Fruit fly (Drosophila melanogaster) whole organism, prepupa: ENCODE results near the gene Sfp24F.

ENCODE experiments used
- Blimp-1 ChIP-seq: fragments of 200-800 bp; sonication (Bioruptor generic); optimal IDR thresholded peaks from 3 replicates; lab custom pipeline; 2017; ENCODE audit warnings: missing biosample characterization, missing genetic modification characterization, mild to moderate bottlenecking, moderate library complexity, missing genetic modification reagents
- CG10631 ChIP-seq: fragments of 200-800 bp; sonication (Bioruptor generic); optimal IDR thresholded peaks from 2 replicates; lab custom pipeline; 2016; ENCODE audit warnings: missing biosample characterization, missing genetic modification characterization
- CG11294 ChIP-seq: fragments of 200-800 bp; sonication (Bioruptor generic); IDR thresholded peaks from 2 replicates; pipeline ENCODE4 v1.3.6; 2022; ENCODE audit warnings: missing biosample characterization, missing genetic modification characterization
- CG1621 ChIP-seq: fragments of 200-800 bp; sonication (Bioruptor generic); optimal IDR thresholded peaks from 3 replicates; lab custom pipeline; 2018; ENCODE audit warnings: missing biosample characterization, mild to moderate bottlenecking, missing genetic modification characterization
- CG16779 ChIP-seq: fragments of 200-800 bp; sonication (Bioruptor generic); optimal IDR thresholded peaks from 3 replicates; lab custom pipeline; 2017; ENCODE audit warnings: missing biosample characterization, mild to moderate bottlenecking, missing genetic modification characterization
- CG31627 ChIP-seq: fragments of 200-800 bp; sonication (Bioruptor generic); optimal IDR thresholded peaks from 3 replicates; lab custom pipeline; 2016; ENCODE audit warnings: missing biosample characterization, missing genetic modification characterization
- CG32006 ChIP-seq: fragments of 200-800 bp; sonication (Bioruptor generic); optimal IDR thresholded peaks from 3 replicates; lab custom pipeline; 2017; ENCODE audit warnings: missing biosample characterization, mild to moderate bottlenecking, missing genetic modification characterization
- CG34406 ChIP-seq: fragments of 200-800 bp; sonication (Bioruptor generic); optimal IDR thresholded peaks from 3 replicates; lab custom pipeline; 2016; ENCODE audit warnings: missing biosample characterization, missing genetic modification characterization
- CG3919 ChIP-seq: fragments of 200-800 bp; sonication (Bioruptor generic); optimal IDR thresholded peaks from 3 replicates; lab custom pipeline; 2016; ENCODE audit warnings: missing biosample characterization, missing genetic modification characterization
- CG6163 ChIP-seq: fragments of 200-800 bp; sonication (Bioruptor generic); IDR thresholded peaks from 3 replicates; pipeline ENCODE4 v1.3.6; 2022; ENCODE audit warnings: missing biosample characterization, missing genetic modification characterization
- CG6792 ChIP-seq: fragments of 200-800 bp; sonication (Bioruptor generic); optimal IDR thresholded peaks from 3 replicates; lab custom pipeline; 2016; ENCODE audit warnings: missing biosample characterization, missing genetic modification characterization
- CG6808 ChIP-seq: fragments of 200-800 bp; sonication (Bioruptor generic); optimal IDR thresholded peaks from 3 replicates; lab custom pipeline; 2017; ENCODE audit warnings: missing biosample characterization, missing genetic modification characterization, mild to moderate bottlenecking, moderate library complexity, missing genetic modification reagents
- CG7368 ChIP-seq: fragments of 200-800 bp; sonication (Bioruptor generic); optimal IDR thresholded peaks from 3 replicates; lab custom pipeline; 2016; ENCODE audit warnings: missing biosample characterization, missing genetic modification characterization
- Eip78C ChIP-seq: fragments of 200-800 bp; sonication (Bioruptor generic); peaks from one replicate; lab custom pipeline; 2016; ENCODE audit warnings: missing biosample characterization, missing genetic modification characterization
- Eip93F ChIP-seq: fragments of 200-800 bp; sonication (Bioruptor generic); optimal IDR thresholded peaks from 2 replicates; lab custom pipeline; 2016; ENCODE audit warnings: missing biosample characterization, mild to moderate bottlenecking, missing genetic modification characterization
- Hr39 ChIP-seq: fragments of 200-800 bp; sonication (Bioruptor generic); optimal IDR thresholded peaks from 2 replicates; lab custom pipeline; 2016; ENCODE audit warnings: missing biosample characterization, missing genetic modification characterization
- Lpt ChIP-seq: fragments of 200-800 bp; sonication (Bioruptor generic); optimal IDR thresholded peaks from 3 replicates; lab custom pipeline; 2016; ENCODE audit warnings: missing biosample characterization, missing genetic modification characterization
- Met ChIP-seq: fragments of 200-800 bp; sonication (Bioruptor generic); optimal IDR thresholded peaks from 3 replicates; lab custom pipeline; 2016; ENCODE audit warnings: missing biosample characterization, missing genetic modification characterization
- OdsH ChIP-seq: fragments of 200-800 bp; sonication (Bioruptor generic); optimal IDR thresholded peaks from 3 replicates; lab custom pipeline; 2016; ENCODE audit warnings: missing biosample characterization, missing genetic modification characterization
- Sox102F ChIP-seq: fragments of 200-800 bp; sonication (Bioruptor generic); optimal IDR thresholded peaks from 2 replicates; lab custom pipeline; 2016; ENCODE audit warnings: missing biosample characterization, mild to moderate bottlenecking, missing genetic modification characterization
- Sox15 ChIP-seq: fragments of 200-800 bp; sonication (Bioruptor generic); optimal IDR thresholded peaks from 3 replicates; lab custom pipeline; 2016; ENCODE audit warnings: missing biosample characterization, missing genetic modification characterization
- achi ChIP-seq: fragments of 200-800 bp; sonication (Bioruptor generic); optimal IDR thresholded peaks from 3 replicates; lab custom pipeline; 2016; ENCODE audit warnings: missing biosample characterization, missing genetic modification characterization
- dac ChIP-seq: fragments of 200-800 bp; sonication (Bioruptor generic); optimal IDR thresholded peaks from 2 replicates; lab custom pipeline; 2017; ENCODE audit warnings: missing biosample characterization, mild to moderate bottlenecking, missing genetic modification characterization
- dsx ChIP-seq: fragments of 200-800 bp; optimal IDR thresholded peaks from 3 replicates; lab custom pipeline; 2019; ENCODE audit warnings: missing biosample characterization, mild to moderate bottlenecking, missing genetic modification characterization, moderate library complexity; ENCODE audit not compliant: poor library complexity, severe bottlenecking
- eg ChIP-seq: fragments of 200-800 bp; sonication (Bioruptor generic); IDR thresholded peaks from 3 replicates; pipeline ENCODE4 v1.3.6; 2022; ENCODE audit warnings: missing biosample characterization, missing genetic modification characterization
- esn ChIP-seq: fragments of 200-800 bp; sonication (Bioruptor generic); optimal IDR thresholded peaks from 2 replicates; lab custom pipeline; 2016; ENCODE audit warnings: missing biosample characterization, mild to moderate bottlenecking, missing genetic modification characterization, moderate library complexity
- fkh ChIP-seq: fragments of 200-800 bp; sonication (Bioruptor generic); optimal IDR thresholded peaks from 3 replicates; lab custom pipeline; 2017; ENCODE audit warnings: missing biosample characterization, mild to moderate bottlenecking, missing genetic modification characterization, moderate library complexity
- net ChIP-seq: fragments of 200-800 bp; sonication (Bioruptor generic); optimal IDR thresholded peaks from 3 replicates; lab custom pipeline; 2016; ENCODE audit warnings: missing biosample characterization, missing genetic modification characterization
- salr ChIP-seq, 2 experiments: fragments of 200-800 bp; sonication (Bioruptor generic); optimal IDR thresholded peaks; 3 replicates each; lab custom pipeline; 2016 to 2018; ENCODE audit warnings: missing biosample characterization in 2 of 2, missing genetic modification characterization in 2 of 2, mild to moderate bottlenecking in 1 of 2
- ss ChIP-seq, 2 experiments: fragments of 200-800 bp; sonication (Bioruptor generic); optimal IDR thresholded peaks; 2 replicates in 1 of 2; 3 replicates in 1 of 2; lab custom pipeline; 2017 to 2018; ENCODE audit warnings: mild to moderate bottlenecking in 2 of 2, missing biosample characterization in 2 of 2, missing genetic modification characterization in 2 of 2, moderate library complexity in 1 of 2
- svp ChIP-seq: fragments of 200-800 bp; sonication (Bioruptor generic); peaks from one replicate; lab custom pipeline; 2016; ENCODE audit warnings: missing biosample characterization, missing genetic modification characterization

Sfp24F gene

dm6 chr2L:4442010-4442587, at the start of gene Sfp24F, which contains the start of gene CG15432:
Gene Sfp24F (minus strand): TSS chr2L:4442060.
Gene CG15432 (plus strand): TSS chr2L:4442320.
- no peak for TF ChIP-seq CG6808 (GFP tag; lab: Kevin White, UChicago)
- peak; percentile 87 for TF ChIP-seq fkh (GFP tag; lab: Kevin White, UChicago)
- TF ChIP-seq Eip93F (GFP tag; lab: Kevin White, UChicago), result no peak
- TF ChIP-seq Blimp-1 (GFP tag; lab: Kevin White, UChicago), result no peak
- no peak for TF ChIP-seq eg (GFP tag; lab: Robert Waterston, UW)

dm6 chr2L:4477978-4478377, 36.1 kb upstream of the Sfp24F start:
- TF ChIP-seq ss (GFP tag; optimal IDR thresholded peaks at IDR 0.05; lab: Kevin White, UChicago) (no peak), dac (GFP tag; lab: Kevin White, UChicago) (no peak), Eip78C (GFP tag; lab: Kevin White, UChicago) (peak; percentile 57), achi (GFP tag; lab: Kevin White, UChicago) (peak; percentile 37), CG3919 (GFP tag; lab: Kevin White, UChicago) (peak; percentile 26), eg (GFP tag; lab: Robert Waterston, UW) (peak; percentile 22; the same call in 1 of the 3 replicates), CG34406 (GFP tag; lab: Kevin White, UChicago) (no peak)
- TF ChIP-seq, all 60 proteins: peak for 4

- TF ChIP-seq CG6163 (GFP tag; lab: Robert Waterston, UW) (peak; percentile 55; the same call in 1 of the 3 replicates), CG1621 (peak; percentile 42), Blimp-1 (GFP tag; lab: Kevin White, UChicago) (no peak), CG16779 (tag; lab: Kevin White, UChicago) (peak; percentile 25), Eip78C (GFP tag; lab: Kevin White, UChicago) (peak; percentile 55), eg (GFP tag; lab: Robert Waterston, UW) (peak; percentile 50; the same call in 1 of the 3 replicates), net (no peak)
Measured at dm6 chr2L:4476672-4477273, 34.9 kb upstream of the Sfp24F start, which contains the start of gene ine. Gene ine (minus strand): TSS chr2L:4477022.

- no peak for TF ChIP-seq dsx (GFP tag; lab: Kevin White, UChicago)
- no peak for TF ChIP-seq Hr39
- TF ChIP-seq fkh (GFP tag; lab: Kevin White, UChicago), result peak; percentile 46
- no peak for TF ChIP-seq svp (GFP tag; lab: Kevin White, UChicago)
Measured at dm6 chr2L:4475422-4475821, 33.6 kb upstream of the Sfp24F start.

- TF ChIP-seq Sox102F (GFP tag; lab: Kevin White, UChicago), result peak; percentile 36
- peak; percentile 16 for TF ChIP-seq esn
- no peak for TF ChIP-seq Met
- TF ChIP-seq, all 60 proteins: peak for 2
Measured at dm6 chr2L:4464946-4465345, 23.1 kb upstream of the Sfp24F start, which contains the start of gene FIG4. Gene FIG4 (plus strand): TSS chr2L:4465174.

- no peak for TF ChIP-seq ss (GFP tag; optimal IDR thresholded peaks at IDR 0.05; lab: Kevin White, UChicago)
- peak; percentile 36 for TF ChIP-seq fkh (GFP tag; lab: Kevin White, UChicago)
- no peak for TF ChIP-seq CG32006 (GFP tag; lab: Kevin White, UChicago)
- TF ChIP-seq CG7368 (GFP tag; lab: Kevin White, UChicago), result no peak
- TF ChIP-seq Sox15 (GFP tag; lab: Kevin White, UChicago), result no peak
- no peak for TF ChIP-seq svp (GFP tag; lab: Kevin White, UChicago)
- no peak for TF ChIP-seq CG31627
- no peak for TF ChIP-seq Lpt
- TF ChIP-seq Eip78C (GFP tag; lab: Kevin White, UChicago), result peak; percentile 32
- TF ChIP-seq CG10631 (GFP tag; lab: Kevin White, UChicago), result no peak
- no peak for TF ChIP-seq OdsH (GFP tag; lab: Kevin White, UChicago)
- no peak for TF ChIP-seq CG11294 (GFP tag; lab: Robert Waterston, UW)
- TF ChIP-seq salr (GFP tag; optimal IDR thresholded peaks at IDR 0.05; lab: Kevin White, UChicago), result no peak
- TF ChIP-seq CG6792 (GFP tag; lab: Kevin White, UChicago), result no peak
- TF ChIP-seq, all 60 proteins: peak for 2
Measured at dm6 chr2L:4463323-4463722, 21.5 kb upstream of the Sfp24F start, which contains the start of the genes CG15443 and Paris. Gene CG15443 (minus strand): TSS chr2L:4463447. Gene Paris (plus strand): TSS chr2L:4463611.
